Worm (Caenorhabditis elegans): Measurements from ENCODE around the gene F41E7.2.

F41E7.2 gene

ce11 chrX:10319653-10320052, 46.2 kb downstream of the F41E7.2 start:
- TF ChIP-seq dao-5 (tag; optimal IDR thresholded peaks at IDR 0.05) (no peak), W03F9.2 (tag; optimal IDR thresholded peaks at IDR 0.05) (no peak), him-1 (tag; optimal IDR thresholded peaks at IDR 0.05) (no peak)

ce11 chrX:10321401-10321800, 47.9 kb downstream of the F41E7.2 start:
- TF ChIP-seq dao-5 (tag; optimal IDR thresholded peaks at IDR 0.05) (no peak), W03F9.2 (tag; optimal IDR thresholded peaks at IDR 0.05) (no peak), him-1 (tag; optimal IDR thresholded peaks at IDR 0.05) (no peak)

ce11 chrX:10327323-10328022, 54.0 kb downstream of the F41E7.2 start, which contains the start of gene acl-5:
acl-5 (minus strand) TSS chrX:10327456.
- TF ChIP-seq W03F9.2 (tag; optimal IDR thresholded peaks at IDR 0.05), result no peak
- no peak for TF ChIP-seq him-1 (tag; optimal IDR thresholded peaks at IDR 0.05)
- no peak for TF ChIP-seq dao-5 (tag; optimal IDR thresholded peaks at IDR 0.05)

Measured in whole organism, L4/young adult.